Fruit fly (Drosophila melanogaster): ENCODE measurements around the gene HLH4C.

Gene HLH4C

DNA sequence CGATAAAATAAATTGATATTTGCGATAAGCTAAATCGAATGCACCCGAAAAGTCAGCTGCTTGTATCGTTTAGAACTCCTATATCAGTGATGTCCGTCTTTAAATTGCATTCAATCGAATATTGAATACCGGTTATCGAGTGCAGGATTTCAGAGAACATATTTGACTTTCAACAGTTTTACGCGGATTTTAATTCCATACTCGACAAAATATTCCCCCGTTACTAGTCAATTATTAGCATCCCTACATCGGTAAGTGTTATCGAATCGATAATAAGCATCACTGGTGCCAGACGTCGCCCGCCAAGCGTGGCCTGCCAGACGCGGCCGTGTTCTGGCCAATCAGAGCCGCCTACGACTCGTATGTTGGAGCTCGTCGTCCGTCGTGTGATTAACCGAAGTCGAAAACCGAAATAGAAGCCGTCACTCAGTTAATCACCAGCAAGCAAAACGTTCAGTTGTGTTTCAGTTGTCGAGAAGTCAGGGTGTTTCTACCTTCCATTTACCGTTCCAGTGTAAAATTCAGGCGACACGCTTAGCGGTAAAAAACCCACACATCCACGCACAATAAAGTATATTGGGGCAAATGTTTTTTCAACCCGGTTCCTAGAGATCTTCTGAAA, 40.7 kb upstream of the HLH4C start, which contains the start of gene ctp (continued):
- TF ChIP-seq CG15601 (tag; optimal IDR thresholded peaks at IDR 0.05) (peak; percentile 21), trh (GFP tag; optimal IDR thresholded peaks at IDR 0.05) (no peak), Gsc (GFP tag; IDR thresholded peaks at IDR 0.05) (no peak), aop (GFP tag; IDR thresholded peaks at IDR 0.05) (no peak), az2 (GFP tag; optimal IDR thresholded peaks at IDR 0.05) (peak; percentile 25), rib (GFP tag; IDR thresholded peaks at IDR 0.05) (0 out of 2 replicates have a peak, but pooled peaks have one; percentile 74), Oaz (GFP tag; IDR thresholded peaks at IDR 0.05) (no peak), CG7357 (GFP tag; IDR thresholded peaks at IDR 0.05) (no peak), amos (GFP tag; IDR thresholded peaks at IDR 0.05; ENCODE audit: partially characterized antibody) (peak; percentile 40), zen2 (GFP tag; IDR thresholded peaks at IDR 0.05; ENCODE audit: partially characterized antibody) (peak; percentile 36; the same call in 1 of the 3 replicates), CG9215 (GFP tag; IDR thresholded peaks at IDR 0.05) (peak; percentile 28; the same call in 1 of the 2 replicates), Hr3 (GFP tag; optimal IDR thresholded peaks at IDR 0.05) (peak; percentile 35), CG3407 (GFP tag; optimal IDR thresholded peaks at IDR 0.05) (no peak), zfh1 (GFP tag; IDR thresholded peaks at IDR 0.05) (peak; percentile 38; the same call in 1 of the 3 replicates), CG11247 (GFP tag; IDR thresholded peaks at IDR 0.05) (0 out of 2 replicates have a peak, but pooled peaks have one; percentile 27), CG14441 (GFP tag; IDR thresholded peaks at IDR 0.05) (no peak; the same call in 1 of the 2 replicates), CG1647 (GFP tag; optimal IDR thresholded peaks at IDR 0.05) (no peak), unc-4 (GFP tag; IDR thresholded peaks at IDR 0.05; ENCODE audit: partially characterized antibody) (peak; percentile 66), Rx (GFP tag; IDR thresholded peaks at IDR 0.05) (no peak), grau (tag; optimal IDR thresholded peaks at IDR 0.05) (peak; percentile 50), dati (GFP tag; IDR thresholded peaks at IDR 0.05) (no peak), crol (GFP tag; IDR thresholded peaks at IDR 0.05) (no peak), dmrt11E (tag; optimal IDR thresholded peaks at IDR 0.05) (peak; percentile 25), Hand (GFP tag; optimal IDR thresholded peaks at IDR 0.05) (peak; percentile 22), MESR4 (GFP tag; optimal IDR thresholded peaks at IDR 0.05) (peak; percentile 45), CG7987 (GFP tag; optimal IDR thresholded peaks at IDR 0.05) (peak; percentile 44), bowl (GFP tag; IDR thresholded peaks at IDR 0.05) (no peak), sqz (GFP tag; optimal IDR thresholded peaks at IDR 0.05) (peak; percentile 70), CG13287 (GFP tag; IDR thresholded peaks at IDR 0.05; ENCODE audit: partially characterized antibody) (peak; percentile 76), shn (GFP tag; optimal IDR thresholded peaks at IDR 0.05) (peak; percentile 52), CG17359 (tag; optimal IDR thresholded peaks at IDR 0.05) (peak; percentile 32), lab (GFP tag; optimal IDR thresholded peaks at IDR 0.05) (peak; percentile 65), Hmx (GFP tag; optimal IDR thresholded peaks at IDR 0.05) (no peak), seq (GFP tag; IDR thresholded peaks at IDR 0.05) (peak; percentile 56; the same call in 1 of the 2 replicates), gfzf (GFP tag; optimal IDR thresholded peaks at IDR 0.05) (peak; percentile 33), inv (GFP tag; IDR thresholded peaks at IDR 0.05; ENCODE audit: partially characterized antibody) (peak; percentile 43; the same call in 1 of the 2 replicates), CoRest (tag; optimal IDR thresholded peaks at IDR 0.05) (peak; percentile 51), CG9797 (GFP tag; optimal IDR thresholded peaks at IDR 0.05) (peak; percentile 11), row (GFP tag; IDR thresholded peaks at IDR 0.05) (peak; percentile 87), CG42726 (GFP tag; IDR thresholded peaks at IDR 0.05; ENCODE audit: partially characterized antibody) (peak; percentile 64; the same call in 1 of the 2 replicates), CG17912 (GFP tag; optimal IDR thresholded peaks at IDR 0.05) (no peak), Atf-2 (GFP tag; optimal IDR thresholded peaks at IDR 0.05) (peak; percentile 3), Dad (GFP tag; optimal IDR thresholded peaks at IDR 0.05) (no peak), CG10462 (GFP tag; optimal IDR thresholded peaks at IDR 0.05) (no peak), CG14965 (GFP tag; optimal IDR thresholded peaks at IDR 0.05; ENCODE audit: borderline replicate concordance) (no peak), stc (GFP tag; IDR thresholded peaks at IDR 0.05) (no peak; the same call in 1 of the 2 replicates), CG1024 (GFP tag; IDR thresholded peaks at IDR 0.05) (no peak), Bgb (GFP tag; IDR thresholded peaks at IDR 0.05; ENCODE audit: partially characterized antibody) (peak; percentile 67), CG4282 (GFP tag; optimal IDR thresholded peaks at IDR 0.05) (peak; percentile 48)

Measured in whole organism, embryonic.